Fruit fly (Drosophila melanogaster) whole organism, pupa: ENCODE measurements around the gene CG43307.

Source experiments
- CG10348 ChIP-seq: fragments of 200-800 bp; sonication (Bioruptor generic); IDR thresholded peaks from 2 replicates; pipeline ENCODE4 v1.3.6; 2022; ENCODE audit warnings: missing biosample characterization, missing genetic modification characterization
- CG12605 ChIP-seq: fragments of 200-800 bp; sonication (Bioruptor generic); IDR thresholded peaks from 2 replicates; pipeline ENCODE4 v1.3.6; 2022; ENCODE audit warnings: missing biosample characterization, missing genetic modification characterization
- CG14655 ChIP-seq: fragments of 200-800 bp; sonication (Bioruptor generic); optimal IDR thresholded peaks from 3 replicates; lab custom pipeline; 2017; ENCODE audit warnings: mild to moderate bottlenecking, missing biosample characterization, missing genetic modification reagents, missing genetic modification characterization
- CG15710 ChIP-seq: fragments of 200-800 bp; sonication (Bioruptor generic); optimal IDR thresholded peaks from 2 replicates; lab custom pipeline; 2018; ENCODE audit warnings: missing biosample characterization, mild to moderate bottlenecking, missing genetic modification characterization, moderate library complexity
- CG17806 ChIP-seq: fragments of 200-800 bp; sonication (Bioruptor generic); optimal IDR thresholded peaks from 2 replicates; lab custom pipeline; 2018; ENCODE audit warnings: missing biosample characterization, mild to moderate bottlenecking, missing genetic modification characterization, moderate library complexity
- CG34367 ChIP-seq: fragments of 200-800 bp; sonication (Bioruptor generic); optimal IDR thresholded peaks from 2 replicates; lab custom pipeline; 2018; ENCODE audit warnings: missing biosample characterization, mild to moderate bottlenecking, missing genetic modification characterization
- CG8159 ChIP-seq: fragments of 200-800 bp; sonication (Bioruptor generic); optimal IDR thresholded peaks from 3 replicates; lab custom pipeline; 2018; ENCODE audit warnings: missing biosample characterization, mild to moderate bottlenecking, missing genetic modification characterization, moderate library complexity
- CG9948 ChIP-seq: fragments of 200-800 bp; sonication (Bioruptor generic); optimal IDR thresholded peaks from 2 replicates; lab custom pipeline; 2018; ENCODE audit warnings: missing biosample characterization, mild to moderate bottlenecking, missing genetic modification characterization, moderate library complexity
- EcR ChIP-seq: fragments of 200-800 bp; sonication (Bioruptor generic); optimal IDR thresholded peaks from 3 replicates; lab custom pipeline; 2019; ENCODE audit warnings: missing biosample characterization, missing genetic modification characterization, mild to moderate bottlenecking, moderate library complexity, missing genetic modification reagents
- Ets98B ChIP-seq: fragments of 200-800 bp; sonication (Bioruptor generic); IDR thresholded peaks from 2 replicates; pipeline ENCODE4 v1.3.6; 2022; ENCODE audit warnings: missing biosample characterization, missing genetic modification characterization
- Snoo ChIP-seq: fragments of 200-800 bp; sonication (Bioruptor generic); optimal IDR thresholded peaks from 3 replicates; lab custom pipeline; 2017; ENCODE audit warnings: missing biosample characterization, mild to moderate bottlenecking, missing genetic modification characterization, inconsistent platforms
- fd96Ca ChIP-seq: fragments of 200-800 bp; sonication (Bioruptor generic); IDR thresholded peaks from 3 replicates; pipeline ENCODE4 v1.3.6; 2022; ENCODE audit warnings: missing biosample characterization, missing genetic modification characterization

DNA sequence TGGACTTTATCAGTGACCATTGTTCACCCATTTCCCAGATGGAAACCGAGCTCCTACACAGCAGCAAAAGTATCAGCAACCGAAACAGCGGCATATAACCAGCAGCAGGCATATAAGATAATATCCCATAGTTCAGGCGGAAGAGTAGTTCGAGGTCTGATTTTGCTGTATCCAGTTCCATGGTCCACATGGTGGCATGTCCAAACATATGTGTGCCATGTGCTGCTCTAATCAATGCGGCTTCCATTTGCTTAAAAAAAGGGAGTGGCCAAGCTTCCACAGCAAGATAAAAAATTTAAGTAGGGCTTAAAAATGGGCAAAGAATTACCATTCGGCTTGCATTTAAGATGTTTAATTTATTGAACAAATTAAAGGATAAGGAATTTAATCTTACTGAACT lies 30.7 kb upstream of the CG43307 start:
- TF ChIP-seq EcR (GFP tag; lab: Kevin White, UChicago) = no peak
- TF ChIP-seq fd96Ca = no peak
- no peak for TF ChIP-seq CG8159 (tag; lab: Kevin White, UChicago)
- no peak for TF ChIP-seq CG34367
- no peak for TF ChIP-seq Ets98B (GFP tag; lab: Robert Waterston, UW)
- no peak for TF ChIP-seq CG10348 (GFP tag; lab: Robert Waterston, UW)
- TF ChIP-seq CG15710 (tag; lab: Kevin White, UChicago) = no peak
- no peak for TF ChIP-seq CG9948 (tag; lab: Kevin White, UChicago)
- no peak for TF ChIP-seq CG12605 (GFP tag; lab: Robert Waterston, UW)
- TF ChIP-seq CG14655 = no peak
- no peak for TF ChIP-seq CG17806 (tag; lab: Kevin White, UChicago)
- no peak for TF ChIP-seq Snoo (tag; lab: Kevin White, UChicago)
